Fruit fly (Drosophila melanogaster) whole organism, embryonic: ENCODE results near the gene CG4393.
A peak's percentile ranks its signal among the peaks of the same experiment; 100 is the strongest.

ENCODE experiments used
- B-H1 ChIP-seq: fragments of 200-800 bp; sonication (Bioruptor generic); IDR thresholded peaks from 3 replicates; pipeline ENCODE4 v1.3.6; 2022; ENCODE audit warnings: missing biosample characterization, missing genetic modification characterization
- CG10366 ChIP-seq: fragments of 200-800 bp; sonication (Bioruptor generic); IDR thresholded peaks from 2 replicates; pipeline ENCODE4 v1.3.6; 2022; ENCODE audit warnings: missing biosample characterization, missing genetic modification characterization
- CG11696 ChIP-seq: fragments of 200-800 bp; sonication (Bioruptor generic); IDR thresholded peaks from 2 replicates; pipeline ENCODE4 v1.3.6; 2022; ENCODE audit warnings: missing biosample characterization, missing genetic modification characterization
- CG1233 ChIP-seq: fragments of 200-800 bp; sonication (Bioruptor generic); optimal IDR thresholded peaks from 4 replicates; lab custom pipeline; 2018; ENCODE audit warnings: missing biosample characterization, mild to moderate bottlenecking, missing genetic modification characterization
- CG12391 ChIP-seq: fragments of 200-800 bp; sonication (Bioruptor generic); optimal IDR thresholded peaks from 3 replicates; lab custom pipeline; 2018; ENCODE audit warnings: missing biosample characterization, mild to moderate bottlenecking, missing genetic modification characterization, moderate library complexity
- CG14014 ChIP-seq: fragments of 200-800 bp; sonication (Bioruptor generic); IDR thresholded peaks from 2 replicates; pipeline ENCODE4 v1.3.6; 2022; ENCODE audit warnings: missing biosample characterization, missing genetic modification characterization
- CG14441 ChIP-seq: fragments of 200-800 bp; sonication (Bioruptor generic); IDR thresholded peaks from 2 replicates; pipeline ENCODE4 v1.3.6; 2022; ENCODE audit warnings: missing biosample characterization, missing genetic modification characterization
- CG15073 ChIP-seq: fragments of 200-800 bp; sonication (Bioruptor generic); optimal IDR thresholded peaks from 2 replicates; lab custom pipeline; 2016; ENCODE audit warnings: missing biosample characterization, missing genetic modification characterization
- CG18764 ChIP-seq: fragments of 200-800 bp; sonication (Bioruptor generic); optimal IDR thresholded peaks from 3 replicates; lab custom pipeline; 2016; ENCODE audit warnings: missing biosample characterization, missing genetic modification characterization
- CG2199 ChIP-seq: fragments of 200-800 bp; sonication (Bioruptor generic); IDR thresholded peaks from 3 replicates; pipeline ENCODE4 v1.3.6; 2022; ENCODE audit warnings: missing biosample characterization, missing genetic modification characterization
- CG2875 ChIP-seq: fragments of 200-800 bp; sonication (Bioruptor generic); optimal IDR thresholded peaks from 2 replicates; lab custom pipeline; 2017; ENCODE audit warnings: missing biosample characterization, mild to moderate bottlenecking, missing genetic modification characterization, missing genetic modification reagents
- CG3407 ChIP-seq: fragments of 200-800 bp; sonication (Bioruptor generic); optimal IDR thresholded peaks from 2 replicates; lab custom pipeline; 2018; ENCODE audit warnings: missing biosample characterization, mild to moderate bottlenecking, missing genetic modification characterization
- CG34422 ChIP-seq: fragments of 200-800 bp; sonication (Bioruptor generic); IDR thresholded peaks from 3 replicates; pipeline ENCODE4 v1.3.6; 2022; ENCODE audit warnings: missing biosample characterization, missing genetic modification characterization
- CG7745 ChIP-seq: fragments of 200-800 bp; sonication (Bioruptor generic); optimal IDR thresholded peaks from 2 replicates; lab custom pipeline; 2018; ENCODE audit warnings: missing biosample characterization, mild to moderate bottlenecking, missing genetic modification characterization, moderate library complexity
- CG8089 ChIP-seq: fragments of 200-800 bp; sonication (Bioruptor generic); optimal IDR thresholded peaks from 3 replicates; lab custom pipeline; 2016; ENCODE audit warnings: missing biosample characterization, missing genetic modification characterization
- CG8944 ChIP-seq: fragments of 200-800 bp; sonication (Bioruptor generic); optimal IDR thresholded peaks from 3 replicates; lab custom pipeline; 2016; ENCODE audit warnings: missing biosample characterization, missing genetic modification characterization
- CkIIα-i1 ChIP-seq: fragments of 200-800 bp; sonication (Bioruptor generic); IDR thresholded peaks from 2 replicates; pipeline ENCODE4 v1.3.6; 2022; ENCODE audit warnings: missing biosample characterization, missing genetic modification characterization
- Dref ChIP-seq: fragments of 200-800 bp; sonication (Bioruptor generic); IDR thresholded peaks from 2 replicates; pipeline ENCODE4 v1.3.6; 2022; ENCODE audit warnings: missing biosample characterization, missing genetic modification characterization
- Eip74EF ChIP-seq, 2 experiments: fragments of 200-800 bp in 1 of 2; fragments of >200 bp in 1 of 2; sonication (Bioruptor generic) in 1 of 2; optimal IDR thresholded peaks; 2 replicates each; lab custom pipeline; 2017 to 2019; ENCODE audit warnings: missing biosample characterization in 2 of 2, missing genetic modification characterization in 2 of 2, mild to moderate bottlenecking in 1 of 2, moderate library complexity in 1 of 2
- Elba2 ChIP-seq: fragments of 200-800 bp; sonication (Bioruptor generic); optimal IDR thresholded peaks from 3 replicates; lab custom pipeline; 2016; ENCODE audit warnings: missing biosample characterization, missing genetic modification characterization
- Fer2 ChIP-seq: fragments of 200-800 bp; sonication (Bioruptor generic); optimal IDR thresholded peaks from 2 replicates; lab custom pipeline; 2018; ENCODE audit warnings: missing biosample characterization, mild to moderate bottlenecking, missing genetic modification characterization, moderate library complexity
- Hmr ChIP-seq: fragments of 200-800 bp; sonication (Bioruptor generic); optimal IDR thresholded peaks from 3 replicates; lab custom pipeline; 2017; ENCODE audit warnings: mild to moderate bottlenecking, missing biosample characterization, missing genetic modification reagents, missing genetic modification characterization
- Lim3 ChIP-seq: fragments of 200-800 bp; sonication (Bioruptor generic); IDR thresholded peaks from 2 replicates; pipeline ENCODE4 v1.3.6; 2022; ENCODE audit warnings: missing biosample characterization, missing genetic modification characterization
- Lpt ChIP-seq: fragments of >200 bp; optimal IDR thresholded peaks from 2 replicates; lab custom pipeline; 2018; ENCODE audit warnings: missing biosample characterization, missing genetic modification characterization
- Max ChIP-seq: fragments of 200-800 bp; sonication (Bioruptor generic); optimal IDR thresholded peaks from 2 replicates; lab custom pipeline; 2016; ENCODE audit warnings: missing biosample characterization, mild to moderate bottlenecking, missing genetic modification characterization
- Oaz ChIP-seq: fragments of 200-800 bp; sonication (Bioruptor generic); IDR thresholded peaks from 2 replicates; pipeline ENCODE4 v1.3.6; 2022; ENCODE audit warnings: missing biosample characterization, missing genetic modification characterization
- Optix ChIP-seq: fragments of 200-800 bp; sonication (Bioruptor generic); IDR thresholded peaks from 3 replicates; pipeline ENCODE4 v1.3.6; 2022; ENCODE audit warnings: missing biosample characterization, missing genetic modification characterization
- Pdp1 ChIP-seq, 2 experiments: fragments of 200-800 bp; sonication (Bioruptor generic); optimal IDR thresholded peaks; 3 replicates each; lab custom pipeline; 2016; ENCODE audit warnings: missing biosample characterization in 2 of 2, missing genetic modification characterization in 2 of 2, mild to moderate bottlenecking in 1 of 2, moderate library complexity in 1 of 2
- Rfx ChIP-seq: fragments of 200-800 bp; sonication (Bioruptor generic); IDR thresholded peaks from 2 replicates; pipeline ENCODE4 v1.3.6; 2022; ENCODE audit warnings: missing biosample characterization, missing genetic modification characterization
- Scr ChIP-seq: fragments of 200-800 bp; sonication (Bioruptor generic); IDR thresholded peaks from 2 replicates; pipeline ENCODE4 v1.3.6; 2022; ENCODE audit warnings: missing biosample characterization, missing genetic modification characterization; ENCODE audit not compliant: partially characterized antibody
- Taf1 ChIP-seq: fragments of 200-800 bp; sonication (Bioruptor generic); IDR thresholded peaks from 2 replicates; pipeline ENCODE4 v1.3.6; 2022; ENCODE audit warnings: missing biosample characterization, missing genetic modification characterization
- Trl ChIP-seq, 3 experiments: fragments of >200 bp in 2 of 3; fragments of 200-800 bp in 1 of 3; sonication (Bioruptor generic) in 1 of 3; optimal IDR thresholded peaks; 2 replicates in 1 of 3; 3 replicates in 2 of 3; lab custom pipeline; 2016 to 2017; ENCODE audit warnings: missing biosample characterization in 1 of 3, missing genetic modification characterization in 1 of 3
- az2 ChIP-seq: fragments of 200-800 bp; sonication (Bioruptor generic); optimal IDR thresholded peaks from 3 replicates; lab custom pipeline; 2016; ENCODE audit warnings: missing biosample characterization, missing genetic modification characterization
- cad ChIP-seq: fragments of >200 bp; optimal IDR thresholded peaks from 2 replicates; lab custom pipeline; 2017; ENCODE audit warnings: missing biosample characterization, missing genetic modification characterization
- dan ChIP-seq: fragments of 200-800 bp; sonication (Bioruptor generic); IDR thresholded peaks from 2 replicates; pipeline ENCODE4 v1.3.6; 2022; ENCODE audit warnings: missing biosample characterization, missing genetic modification characterization
- esg ChIP-seq: fragments of 200-800 bp; sonication (Bioruptor generic); conservative IDR thresholded peaks from 2 replicates; pipeline ENCODE4 v1.3.6; 2022; ENCODE audit warnings: missing biosample characterization, missing genetic modification characterization
- ftz-f1 ChIP-seq: fragments of 200-800 bp; sonication (Bioruptor generic); optimal IDR thresholded peaks from 2 replicates; lab custom pipeline; 2016; ENCODE audit warnings: missing biosample characterization, missing genetic modification characterization
- gfzf ChIP-seq: fragments of 200-800 bp; sonication (Bioruptor generic); optimal IDR thresholded peaks from 2 replicates; lab custom pipeline; 2016; ENCODE audit warnings: missing biosample characterization, mild to moderate bottlenecking, missing genetic modification characterization, moderate library complexity
- hb ChIP-seq: fragments of 200-800 bp; sonication (Bioruptor generic); IDR thresholded peaks from 3 replicates; pipeline ENCODE4 v1.3.6; 2022; ENCODE audit warnings: missing biosample characterization, missing genetic modification characterization; ENCODE audit not compliant: partially characterized antibody
- jigr1 ChIP-seq: fragments of 200-800 bp; sonication (Bioruptor generic); IDR thresholded peaks from 3 replicates; pipeline ENCODE4 v1.3.6; 2022; ENCODE audit warnings: missing biosample characterization, missing genetic modification characterization
- kni ChIP-seq: fragments of 200-800 bp; sonication (Bioruptor generic); optimal IDR thresholded peaks from 3 replicates; lab custom pipeline; 2017; ENCODE audit warnings: mild to moderate bottlenecking, missing biosample characterization, missing genetic modification reagents, missing genetic modification characterization
- oc ChIP-seq: fragments of 200-800 bp; sonication (Bioruptor generic); optimal IDR thresholded peaks from 2 replicates; lab custom pipeline; 2018; ENCODE audit warnings: missing biosample characterization, mild to moderate bottlenecking, missing genetic modification characterization, moderate library complexity
- pb ChIP-seq: fragments of 200-800 bp; sonication (Bioruptor generic); optimal IDR thresholded peaks from 3 replicates; lab custom pipeline; 2016; ENCODE audit warnings: missing biosample characterization, missing genetic modification characterization
- schlank ChIP-seq: fragments of 200-800 bp; sonication (Bioruptor generic); optimal IDR thresholded peaks from 2 replicates; lab custom pipeline; 2018; ENCODE audit warnings: missing biosample characterization, mild to moderate bottlenecking, missing genetic modification characterization
- scrt ChIP-seq: fragments of 200-800 bp; sonication (Bioruptor generic); optimal IDR thresholded peaks from 2 replicates; lab custom pipeline; 2018; ENCODE audit warnings: missing biosample characterization, mild to moderate bottlenecking, missing genetic modification characterization, moderate library complexity
- sens ChIP-seq: fragments of 200-800 bp; sonication (Bioruptor generic); peaks from one replicate; lab custom pipeline; 2016; ENCODE audit warnings: missing biosample characterization, missing genetic modification characterization
- sna ChIP-seq: fragments of 200-800 bp; sonication (Bioruptor generic); IDR thresholded peaks from 2 replicates; pipeline ENCODE4 v1.3.6; 2022; ENCODE audit warnings: missing biosample characterization, missing genetic modification characterization; ENCODE audit not compliant: partially characterized antibody
- sug ChIP-seq: fragments of 200-800 bp; optimal IDR thresholded peaks from 2 replicates; lab custom pipeline; 2019; ENCODE audit warnings: missing biosample characterization, mild to moderate bottlenecking, missing genetic modification characterization, moderate library complexity
- tll ChIP-seq, 2 experiments: fragments of 200-800 bp in 1 of 2; fragments of >200 bp in 1 of 2; sonication (Bioruptor generic) in 1 of 2; optimal IDR thresholded peaks; 2 replicates each; lab custom pipeline; 2017 to 2019; ENCODE audit warnings: missing biosample characterization in 2 of 2, missing genetic modification characterization in 2 of 2, mild to moderate bottlenecking in 1 of 2, moderate library complexity in 1 of 2
- wor ChIP-seq: fragments of 200-800 bp; sonication (Bioruptor generic); IDR thresholded peaks from 2 replicates; pipeline ENCODE4 v1.3.6; 2022; ENCODE audit warnings: missing biosample characterization, missing genetic modification characterization

The CG4393 gene

DNA sequence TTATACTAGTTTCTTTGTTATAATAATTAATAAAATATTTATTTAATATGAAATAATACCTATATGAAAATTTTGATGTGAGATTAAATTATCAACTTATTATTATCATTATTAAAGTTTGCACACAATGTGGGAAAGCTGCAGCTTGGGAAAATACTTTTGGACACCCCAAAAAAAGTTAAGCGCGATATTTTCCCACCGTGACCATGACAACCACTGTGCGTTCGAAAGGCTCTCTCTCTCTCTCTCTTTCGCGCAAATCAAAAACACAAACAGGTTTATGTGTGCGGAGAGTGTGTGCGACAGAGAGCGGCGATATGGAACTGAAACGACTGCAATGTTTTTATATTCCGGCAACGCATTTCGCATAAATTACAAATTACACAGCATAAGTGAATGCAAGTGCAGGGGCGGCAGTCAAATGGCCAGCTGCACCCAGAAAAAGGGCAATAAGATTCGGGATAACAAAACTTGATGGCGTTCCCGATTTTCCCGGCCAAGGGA is 37.6 kb downstream of the CG4393 start (continued):
- TF ChIP-seq B-H1 (GFP tag; lab: Robert Waterston, UW) (no peak; the same call in 2 of the 3 replicates), sna (GFP tag; lab: Robert Waterston, UW) (no peak), dan (GFP tag; lab: Robert Waterston, UW) (no peak), esg (GFP tag; lab: Robert Waterston, UW) (no peak), CG14441 (peak; percentile 38; the same call in 1 of the 2 replicates), ftz-f1 (GFP tag; lab: Kevin White, UChicago) (no peak), CG34422 (0 out of 3 replicates have a peak, but pooled peaks have one; percentile 32), Eip74EF (GFP tag; optimal IDR thresholded peaks at IDR 0.05; lab: Kevin White, UChicago) (peak in 1 of 2 experiments; percentile 25), CG2199 (peak; percentile 51; the same call in 1 of the 3 replicates), Pdp1 (GFP tag; optimal IDR thresholded peaks at IDR 0.05; lab: Kevin White, UChicago) (peak in 1 of 2 experiments; percentile 1), Max (no peak), cad (GFP tag; lab: Kevin White, UChicago) (no peak), Hmr (GFP tag; lab: Kevin White, UChicago) (peak; percentile 46), CG7745 (tag; lab: Kevin White, UChicago) (no peak), CG11696 (GFP tag; lab: Robert Waterston, UW) (no peak), Lim3 (GFP tag; lab: Robert Waterston, UW) (no peak), az2 (peak; percentile 40), Oaz (no peak), hb (GFP tag; lab: Robert Waterston, UW) (no peak), kni (GFP tag; lab: Kevin White, UChicago) (peak; percentile 81), schlank (no peak), CG12391 (tag; lab: Kevin White, UChicago) (peak; percentile 42), Scr (GFP tag; lab: Robert Waterston, UW) (no peak), wor (GFP tag; lab: Robert Waterston, UW) (no peak), CG3407 (GFP tag; lab: Kevin White, UChicago) (no peak), CG8089 (no peak), CG1233 (peak; percentile 33), Fer2 (tag; lab: Kevin White, UChicago) (no peak), CG15073 (GFP tag; lab: Kevin White, UChicago) (no peak), CG18764 (GFP tag; lab: Kevin White, UChicago) (no peak), Lpt (GFP tag; lab: Kevin White, UChicago) (no peak), oc (tag; lab: Kevin White, UChicago) (no peak), Dref (GFP tag; lab: Robert Waterston, UW) (no peak), CG2875 (GFP tag; lab: Kevin White, UChicago) (no peak), CG14014 (GFP tag; lab: Robert Waterston, UW) (peak; percentile 47), pb (GFP tag; lab: Kevin White, UChicago) (no peak), tll (GFP tag; optimal IDR thresholded peaks at IDR 0.05; lab: Kevin White, UChicago) (peak in 1 of 2 experiments; percentile 21), CkIIα-i1 (no peak), sens (GFP tag; lab: Kevin White, UChicago) (peak; percentile 83), gfzf (no peak), Elba2 (GFP tag; lab: Kevin White, UChicago) (no peak), scrt (no peak), jigr1 (no peak), CG10366 (GFP tag; lab: Robert Waterston, UW) (peak; percentile 29), CG8944 (peak; percentile 1), Rfx (GFP tag; lab: Robert Waterston, UW) (peak; percentile 77), Trl (optimal IDR thresholded peaks at IDR 0.05; lab: Kevin White, UChicago) (peak in 1 of 2 experiments; percentile 57), Trl (GFP tag; optimal IDR thresholded peaks at IDR 0.05; lab: Kevin White, UChicago) (no peak), Optix (GFP tag; lab: Robert Waterston, UW) (no peak; the same call in 2 of the 3 replicates), Taf1 (GFP tag; lab: Robert Waterston, UW) (no peak), sug (tag; lab: Kevin White, UChicago) (no peak)
